Fruit fly (Drosophila melanogaster) whole organism, embryonic: ENCODE results near the gene Ugt316A1.

Experiments
- Ada2b ChIP-seq: fragments of 200-800 bp; sonication (Bioruptor generic); IDR thresholded peaks from 2 replicates; pipeline ENCODE4 v1.3.6; 2022; ENCODE audit warnings: missing biosample characterization, missing genetic modification characterization
- Atf3 ChIP-seq: fragments of 200-800 bp; sonication (Bioruptor generic); optimal IDR thresholded peaks from 3 replicates; lab custom pipeline; 2016; ENCODE audit warnings: missing biosample characterization, missing genetic modification characterization
- CG10274 ChIP-seq: fragments of 200-800 bp; sonication (Bioruptor generic); optimal IDR thresholded peaks from 3 replicates; lab custom pipeline; 2017; ENCODE audit warnings: missing biosample characterization, mild to moderate bottlenecking, missing genetic modification characterization
- CG10321 ChIP-seq: fragments of 200-800 bp; sonication (Bioruptor generic); IDR thresholded peaks from 2 replicates; pipeline ENCODE4 v1.3.6; 2022; ENCODE audit warnings: missing biosample characterization, missing genetic modification characterization
- CG10543 ChIP-seq: fragments of 200-800 bp; sonication (Bioruptor generic); optimal IDR thresholded peaks from 3 replicates; lab custom pipeline; 2017; ENCODE audit warnings: missing biosample characterization, mild to moderate bottlenecking, missing genetic modification characterization, moderate library complexity
- CG12104 ChIP-seq: fragments of 200-800 bp; sonication (Bioruptor generic); optimal IDR thresholded peaks from 3 replicates; lab custom pipeline; 2016; ENCODE audit warnings: missing biosample characterization, missing genetic modification characterization
- CG12299 ChIP-seq: fragments of 200-800 bp; sonication (Bioruptor generic); optimal IDR thresholded peaks from 2 replicates; lab custom pipeline; 2018; ENCODE audit warnings: missing biosample characterization, mild to moderate bottlenecking, missing genetic modification characterization
- CG13424 ChIP-seq: fragments of 200-800 bp; sonication (Bioruptor generic); optimal IDR thresholded peaks from 2 replicates; lab custom pipeline; 2019; ENCODE audit warnings: missing biosample characterization, mild to moderate bottlenecking, missing genetic modification characterization, moderate library complexity
- CG13775 ChIP-seq: fragments of 200-800 bp; sonication (Bioruptor generic); optimal IDR thresholded peaks from 3 replicates; lab custom pipeline; 2017; ENCODE audit warnings: missing biosample characterization, mild to moderate bottlenecking, missing genetic modification characterization
- CG13894 ChIP-seq: fragments of 200-800 bp; sonication (Bioruptor generic); optimal IDR thresholded peaks from 3 replicates; lab custom pipeline; 2018; ENCODE audit warnings: missing biosample characterization, mild to moderate bottlenecking, missing genetic modification characterization, moderate library complexity
- CG17568 ChIP-seq: fragments of 200-800 bp; sonication (Bioruptor generic); optimal IDR thresholded peaks from 2 replicates; lab custom pipeline; 2018; ENCODE audit warnings: missing biosample characterization, mild to moderate bottlenecking, missing genetic modification characterization, moderate library complexity
- CG18764 ChIP-seq: fragments of 200-800 bp; sonication (Bioruptor generic); optimal IDR thresholded peaks from 3 replicates; lab custom pipeline; 2016; ENCODE audit warnings: missing biosample characterization, missing genetic modification characterization
- CG2199 ChIP-seq: fragments of 200-800 bp; sonication (Bioruptor generic); IDR thresholded peaks from 3 replicates; pipeline ENCODE4 v1.3.6; 2022; ENCODE audit warnings: missing biosample characterization, missing genetic modification characterization
- CG4360 ChIP-seq: fragments of 200-800 bp; sonication (Bioruptor generic); IDR thresholded peaks from 2 replicates; pipeline ENCODE4 v1.3.6; 2022; ENCODE audit warnings: missing biosample characterization, missing genetic modification characterization
- CG4404 ChIP-seq: fragments of 200-800 bp; sonication (Bioruptor generic); IDR thresholded peaks from 2 replicates; pipeline ENCODE4 v1.3.6; 2022; ENCODE audit warnings: missing biosample characterization, missing genetic modification characterization
- CG4424 ChIP-seq: fragments of 200-800 bp; sonication (Bioruptor generic); optimal IDR thresholded peaks from 3 replicates; lab custom pipeline; 2016; ENCODE audit warnings: missing biosample characterization, missing genetic modification characterization
- CG4854 ChIP-seq: fragments of 200-800 bp; sonication (Bioruptor generic); optimal IDR thresholded peaks from 2 replicates; lab custom pipeline; 2016; ENCODE audit warnings: missing biosample characterization, missing genetic modification characterization, inconsistent platforms
- CG8359 ChIP-seq: fragments of 200-800 bp; sonication (Bioruptor generic); optimal IDR thresholded peaks from 2 replicates; lab custom pipeline; 2017; ENCODE audit warnings: missing biosample characterization, mild to moderate bottlenecking, missing genetic modification characterization, borderline replicate concordance
- Dad ChIP-seq: fragments of 200-800 bp; sonication (Bioruptor generic); optimal IDR thresholded peaks from 3 replicates; lab custom pipeline; 2016; ENCODE audit warnings: missing biosample characterization, missing genetic modification characterization
- Elba2 ChIP-seq: fragments of 200-800 bp; sonication (Bioruptor generic); optimal IDR thresholded peaks from 3 replicates; lab custom pipeline; 2016; ENCODE audit warnings: missing biosample characterization, missing genetic modification characterization
- Fer1 ChIP-seq: fragments of 200-800 bp; sonication (Bioruptor generic); optimal IDR thresholded peaks from 2 replicates; lab custom pipeline; 2017; ENCODE audit warnings: missing biosample characterization, mild to moderate bottlenecking, missing genetic modification characterization
- Hand ChIP-seq: fragments of 200-800 bp; sonication (Bioruptor generic); optimal IDR thresholded peaks from 2 replicates; lab custom pipeline; 2017; ENCODE audit warnings: mild to moderate bottlenecking, missing biosample characterization, missing genetic modification reagents, missing genetic modification characterization
- Hsf ChIP-seq: fragments of 200-800 bp; sonication (Bioruptor generic); optimal IDR thresholded peaks from 3 replicates; lab custom pipeline; 2016; ENCODE audit warnings: missing biosample characterization, missing genetic modification characterization
- Lim3 ChIP-seq: fragments of 200-800 bp; sonication (Bioruptor generic); IDR thresholded peaks from 2 replicates; pipeline ENCODE4 v1.3.6; 2022; ENCODE audit warnings: missing biosample characterization, missing genetic modification characterization
- Mrtf ChIP-seq: fragments of 200-800 bp; sonication (Bioruptor generic); IDR thresholded peaks from 3 replicates; pipeline ENCODE4 v1.3.6; 2022; ENCODE audit warnings: missing biosample characterization, missing genetic modification characterization
- NC2β ChIP-seq: fragments of 200-800 bp; sonication (Bioruptor generic); optimal IDR thresholded peaks from 2 replicates; lab custom pipeline; 2016; ENCODE audit warnings: missing biosample characterization, missing genetic modification characterization
- Optix ChIP-seq: fragments of 200-800 bp; sonication (Bioruptor generic); IDR thresholded peaks from 3 replicates; pipeline ENCODE4 v1.3.6; 2022; ENCODE audit warnings: missing biosample characterization, missing genetic modification characterization
- Ssrp ChIP-seq: fragments of 200-800 bp; sonication (Bioruptor generic); optimal IDR thresholded peaks from 2 replicates; lab custom pipeline; 2018; ENCODE audit warnings: missing biosample characterization, mild to moderate bottlenecking, missing genetic modification characterization, moderate library complexity
- Xbp1 ChIP-seq: fragments of 200-800 bp; sonication (Bioruptor generic); optimal IDR thresholded peaks from 3 replicates; lab custom pipeline; 2016; ENCODE audit warnings: missing biosample characterization, mild to moderate bottlenecking, missing genetic modification characterization
- YL-1 ChIP-seq: fragments of 200-800 bp; sonication (Bioruptor generic); optimal IDR thresholded peaks from 3 replicates; lab custom pipeline; 2017; ENCODE audit warnings: missing biosample characterization, mild to moderate bottlenecking, missing genetic modification characterization
- bcd ChIP-seq: fragments of 200-800 bp; sonication (Bioruptor generic); optimal IDR thresholded peaks from 2 replicates; lab custom pipeline; 2017; ENCODE audit warnings: missing biosample characterization, mild to moderate bottlenecking, missing genetic modification characterization
- corto ChIP-seq: fragments of 200-800 bp; sonication (Bioruptor generic); optimal IDR thresholded peaks from 2 replicates; lab custom pipeline; 2016; ENCODE audit warnings: missing biosample characterization, mild to moderate bottlenecking, missing genetic modification characterization, moderate library complexity
- crol ChIP-seq: fragments of 200-800 bp; sonication (Bioruptor generic); IDR thresholded peaks from 2 replicates; pipeline ENCODE4 v1.3.6; 2022; ENCODE audit warnings: missing biosample characterization, missing genetic modification characterization
- danr ChIP-seq: fragments of 200-800 bp; sonication (Bioruptor generic); IDR thresholded peaks from 2 replicates; pipeline ENCODE4 v1.3.6; 2022; ENCODE audit warnings: missing biosample characterization, missing genetic modification characterization
- esg ChIP-seq: fragments of 200-800 bp; sonication (Bioruptor generic); conservative IDR thresholded peaks from 2 replicates; pipeline ENCODE4 v1.3.6; 2022; ENCODE audit warnings: missing biosample characterization, missing genetic modification characterization
- gcm ChIP-seq: fragments of 200-800 bp; sonication (Bioruptor generic); optimal IDR thresholded peaks from 2 replicates; lab custom pipeline; 2019; ENCODE audit warnings: missing biosample characterization, mild to moderate bottlenecking, missing genetic modification characterization, moderate library complexity
- gsb-n ChIP-seq: fragments of 200-800 bp; sonication (Bioruptor generic); optimal IDR thresholded peaks from 3 replicates; lab custom pipeline; 2018; ENCODE audit warnings: missing biosample characterization, mild to moderate bottlenecking, missing genetic modification characterization
- h ChIP-seq: fragments of >200 bp; optimal IDR thresholded peaks from 2 replicates; lab custom pipeline; 2017
- hkb ChIP-seq, 2 experiments: fragments of 200-800 bp in 1 of 2; fragments of >200 bp in 1 of 2; sonication (Bioruptor generic) in 1 of 2; IDR thresholded peaks in 1 of 2; optimal IDR thresholded peaks in 1 of 2; 2 replicates each; pipeline versions ENCODE4 v1.3.6 to Lab custom; 2017 to 2022; ENCODE audit warnings: missing biosample characterization in 1 of 2, missing genetic modification characterization in 1 of 2
- lab ChIP-seq: fragments of 200-800 bp; sonication (Bioruptor generic); optimal IDR thresholded peaks from 3 replicates; lab custom pipeline; 2017; ENCODE audit warnings: missing biosample characterization, missing genetic modification characterization, mild to moderate bottlenecking, moderate library complexity, missing genetic modification reagents
- nerfin-2 ChIP-seq: fragments of 200-800 bp; sonication (Bioruptor generic); IDR thresholded peaks from 2 replicates; pipeline ENCODE4 v1.3.6; 2022; ENCODE audit warnings: missing biosample characterization, missing genetic modification characterization; ENCODE audit not compliant: partially characterized antibody
- pum ChIP-seq: fragments of 200-800 bp; sonication (Bioruptor generic); optimal IDR thresholded peaks from 2 replicates; lab custom pipeline; 2016; ENCODE audit warnings: missing biosample characterization, missing genetic modification characterization
- schlank ChIP-seq: fragments of 200-800 bp; sonication (Bioruptor generic); optimal IDR thresholded peaks from 2 replicates; lab custom pipeline; 2018; ENCODE audit warnings: missing biosample characterization, mild to moderate bottlenecking, missing genetic modification characterization
- sd ChIP-seq: fragments of 200-800 bp; sonication (Bioruptor generic); optimal IDR thresholded peaks from 3 replicates; lab custom pipeline; 2018; ENCODE audit warnings: missing biosample characterization, mild to moderate bottlenecking, missing genetic modification characterization, moderate library complexity
- slbo ChIP-seq: fragments of 200-800 bp; sonication (Bioruptor generic); IDR thresholded peaks from 2 replicates; pipeline ENCODE4 v1.3.6; 2022; ENCODE audit warnings: missing biosample characterization, missing genetic modification characterization
- slou ChIP-seq: fragments of 200-800 bp; sonication (Bioruptor generic); optimal IDR thresholded peaks from 3 replicates; lab custom pipeline; 2016; ENCODE audit warnings: missing biosample characterization, missing genetic modification characterization
- slp2 ChIP-seq: fragments of 200-800 bp; sonication (Bioruptor generic); optimal IDR thresholded peaks from 2 replicates; lab custom pipeline; 2016; ENCODE audit warnings: missing biosample characterization, missing genetic modification characterization
- sob ChIP-seq: fragments of 200-800 bp; sonication (Bioruptor generic); IDR thresholded peaks from 2 replicates; pipeline ENCODE4 v1.3.6; 2022; ENCODE audit warnings: missing biosample characterization, missing genetic modification characterization
- usp ChIP-seq: fragments of >200 bp; optimal IDR thresholded peaks from 2 replicates; lab custom pipeline; 2017; ENCODE audit warnings: missing biosample characterization, missing genetic modification characterization
- vvl ChIP-seq: fragments of 200-800 bp; sonication (Bioruptor generic); IDR thresholded peaks from 2 replicates; pipeline ENCODE4 v1.3.6; 2022; ENCODE audit warnings: missing biosample characterization, missing genetic modification characterization

The Ugt316A1 gene

DNA sequence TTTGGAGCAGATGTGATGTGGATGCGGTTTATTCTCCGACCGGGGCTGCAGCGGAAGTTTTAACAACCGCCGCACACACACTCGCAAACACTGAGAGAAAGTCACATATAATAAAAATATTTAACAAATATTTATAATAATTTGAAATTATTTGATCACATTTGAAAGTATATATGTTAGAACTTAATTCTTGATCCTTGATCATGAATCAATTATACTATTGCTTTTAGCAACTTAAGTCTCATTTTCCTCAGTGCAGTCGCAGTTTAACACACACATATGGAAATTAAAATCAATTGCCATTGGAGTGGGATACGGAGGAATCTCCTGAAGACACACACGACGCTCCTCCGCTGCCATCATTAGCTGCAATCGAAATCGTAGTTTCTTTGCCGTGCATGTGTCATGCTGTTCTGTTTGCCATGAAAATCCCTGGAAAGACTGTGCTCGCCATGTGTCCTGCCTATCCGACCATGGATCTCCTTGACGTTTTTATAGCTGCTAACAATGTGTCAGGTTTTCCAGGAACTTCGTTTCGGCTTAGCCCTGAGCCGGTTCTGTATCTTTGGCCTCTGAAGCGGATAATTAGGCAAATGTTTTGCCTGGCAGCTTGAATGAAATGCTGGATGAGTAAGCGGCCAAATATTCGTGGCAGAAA, 29.3 kb downstream of the Ugt316A1 start (continued):
- TF ChIP-seq CG13424 (tag; lab: Kevin White, UChicago) (peak; percentile 76), CG8359 (GFP tag; lab: Kevin White, UChicago) (peak; percentile 70), crol (no peak), slbo (GFP tag; lab: Robert Waterston, UW) (no peak), CG13775 (GFP tag; lab: Kevin White, UChicago) (peak; percentile 83), CG4360 (GFP tag; lab: Robert Waterston, UW) (peak; percentile 46; the same call in 1 of the 2 replicates), Ssrp (tag; lab: Kevin White, UChicago) (peak; percentile 81), bcd (GFP tag; lab: Kevin White, UChicago) (peak; percentile 53), Atf3 (GFP tag; lab: Kevin White, UChicago) (no peak), Dad (GFP tag; lab: Kevin White, UChicago) (no peak), Ada2b (0 out of 2 replicates have a peak, but pooled peaks have one; percentile 32), h (lab: Kevin White, UChicago) (no peak), Optix (peak; percentile 51; the same call in 1 of the 3 replicates), danr (GFP tag; lab: Robert Waterston, UW) (0 out of 2 replicates have a peak, but pooled peaks have one; percentile 10), esg (GFP tag; lab: Robert Waterston, UW) (peak; percentile 55), usp (GFP tag; lab: Kevin White, UChicago) (no peak), CG18764 (GFP tag; lab: Kevin White, UChicago) (peak; percentile 45), CG10321 (GFP tag; lab: Robert Waterston, UW) (no peak), Lim3 (GFP tag; lab: Robert Waterston, UW) (no peak), Fer1 (GFP tag; lab: Kevin White, UChicago) (peak; percentile 3), CG2199 (no peak), CG10274 (GFP tag; lab: Kevin White, UChicago) (peak; percentile 11), CG4854 (no peak), sob (GFP tag; lab: Robert Waterston, UW) (no peak), hkb (optimal IDR thresholded peaks at IDR 0.05; lab: Kevin White, UChicago) (no peak), hkb (GFP tag; IDR thresholded peaks at IDR 0.05; lab: Robert Waterston, UW) (peak; percentile 73), NC2β (GFP tag; lab: Kevin White, UChicago) (no peak), schlank (no peak), CG12104 (GFP tag; lab: Kevin White, UChicago) (peak; percentile 60), CG10543 (GFP tag; lab: Kevin White, UChicago) (peak; percentile 7), gsb-n (tag; lab: Kevin White, UChicago) (peak; percentile 86), corto (GFP tag; lab: Kevin White, UChicago) (peak; percentile 43), CG17568 (GFP tag; lab: Kevin White, UChicago) (peak; percentile 43), gcm (GFP tag; lab: Kevin White, UChicago) (peak; percentile 75), nerfin-2 (no peak), Mrtf (GFP tag; lab: Robert Waterston, UW) (peak; percentile 25; the same call in 1 of the 3 replicates), Hand (GFP tag; lab: Kevin White, UChicago) (no peak), slp2 (no peak), CG12299 (tag; lab: Kevin White, UChicago) (no peak), sd (tag; lab: Kevin White, UChicago) (no peak), CG4424 (GFP tag; lab: Kevin White, UChicago) (peak; percentile 77), CG13894 (no peak), slou (GFP tag; lab: Kevin White, UChicago) (no peak), YL-1 (GFP tag; lab: Kevin White, UChicago) (no peak), Hsf (GFP tag; lab: Kevin White, UChicago) (peak; percentile 40), vvl (GFP tag; lab: Robert Waterston, UW) (peak; percentile 82), pum (GFP tag; lab: Kevin White, UChicago) (peak; percentile 7), Elba2 (GFP tag; lab: Kevin White, UChicago) (peak; percentile 11), lab (peak; percentile 31), CG4404 (GFP tag; lab: Robert Waterston, UW) (peak; percentile 84), Xbp1 (GFP tag; lab: Kevin White, UChicago) (peak; percentile 60)
